Worm (Caenorhabditis elegans) whole organism, L4/young adult: ENCODE data around the gene lgg-3.
A peak's percentile ranks its signal among the peaks of the same experiment; 100 is the strongest.

ENCODE experiments used
- W03F9.2 ChIP-seq: fragments of 150-350 bp; optimal IDR thresholded peaks from 2 replicates; lab custom pipeline; 2014; ENCODE audit warnings: missing biosample characterization, missing genetic modification characterization
- dao-5 ChIP-seq: sonication (generic microtip); optimal IDR thresholded peaks from 2 replicates; lab custom pipeline; 2016; ENCODE audit warnings: missing genotype, missing genetic modification characterization, moderate library complexity, missing compliant biosample characterization
- him-1 ChIP-seq: sonication (generic microtip); optimal IDR thresholded peaks from 2 replicates; lab custom pipeline; 2016; ENCODE audit warnings: missing genotype, missing genetic modification reagents, missing genetic modification characterization, missing compliant biosample characterization

Gene lgg-3

DNA sequence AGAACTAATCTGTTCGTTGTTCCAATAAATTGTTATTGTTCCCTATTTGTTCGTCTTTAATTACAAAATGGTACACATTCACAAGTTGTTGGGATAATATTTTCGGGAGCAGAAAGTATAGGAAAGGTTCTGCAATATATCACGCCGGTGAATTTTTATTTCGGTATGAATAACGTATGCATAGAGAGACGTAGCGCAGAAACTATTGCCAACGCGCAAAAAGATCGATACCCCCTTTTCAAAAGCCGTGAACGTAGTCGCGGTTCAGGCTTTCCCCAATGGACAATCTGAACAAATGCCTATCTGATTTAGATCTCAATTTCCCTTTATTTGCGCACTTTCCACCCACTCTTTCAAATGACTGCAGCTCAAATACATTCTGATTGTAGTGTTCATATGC, 17.7 kb downstream of the lgg-3 start, which contains the start of gene pst-2:
pst-2 (plus strand) TSS at position 293 of the 400 bp plus-strand sequence.
- no peak for TF ChIP-seq him-1 (tag; lab: Kevin White, UChicago)
- TF ChIP-seq dao-5 (tag; lab: Kevin White, UChicago): no peak
- TF ChIP-seq W03F9.2 (tag; lab: Kevin White, UChicago): no peak

DNA sequence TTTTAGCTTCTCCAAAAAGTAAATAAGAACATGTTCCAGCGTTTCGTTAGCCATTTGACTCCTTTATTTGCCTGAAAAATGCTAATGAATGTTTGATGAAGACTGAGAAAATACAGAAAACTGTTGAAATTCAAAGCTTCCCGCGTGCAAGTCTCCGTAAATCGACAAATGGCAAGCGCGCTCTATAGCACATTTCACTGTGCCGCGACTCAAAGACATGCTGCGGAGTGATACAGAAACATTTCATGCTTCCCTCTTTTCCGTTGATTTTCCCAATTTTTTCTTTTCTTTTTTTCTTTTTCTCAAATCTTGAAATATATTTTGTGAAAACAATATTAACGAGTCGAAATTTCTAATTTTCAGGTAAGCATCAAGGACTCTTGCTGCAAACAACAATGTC, 18.9 kb downstream of the lgg-3 start, which contains the start of the genes ska-3 and rps-12:
ska-3 (minus strand) TSS at position 71 of the 400 bp plus-strand sequence.
rps-12 (plus strand) TSS at position 364 of the 400 bp plus-strand sequence.
- TF ChIP-seq W03F9.2 (tag; lab: Kevin White, UChicago) (peak; percentile 98), him-1 (tag; lab: Kevin White, UChicago) (peak; percentile 99), dao-5 (tag; lab: Kevin White, UChicago) (no peak)

DNA sequence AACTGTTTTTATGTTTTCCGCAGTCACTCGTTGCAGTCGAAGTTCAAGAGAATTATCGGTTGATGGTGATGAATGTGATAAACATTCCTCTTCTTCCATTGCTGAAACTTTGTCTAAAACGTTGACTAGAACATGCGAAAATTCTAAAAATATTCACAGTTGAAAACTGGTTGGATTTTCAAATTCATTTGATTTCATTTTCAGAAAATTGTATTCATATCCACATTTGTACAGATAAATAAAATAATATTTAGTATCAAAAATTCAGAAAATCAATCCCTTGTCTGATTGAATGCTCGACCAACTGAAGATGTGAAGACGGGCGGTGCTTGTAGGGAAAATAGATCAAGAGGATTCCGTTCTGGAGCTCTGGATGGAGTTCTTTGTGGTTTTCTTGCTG, 20.0 kb downstream of the lgg-3 start, which contains the start of gene F54E7.9:
F54E7.9 (minus strand) TSS at position 101 of the 400 bp plus-strand sequence.
- TF ChIP-seq dao-5 (tag; lab: Kevin White, UChicago): no peak
- no peak for TF ChIP-seq W03F9.2 (tag; lab: Kevin White, UChicago)
- TF ChIP-seq him-1 (tag; lab: Kevin White, UChicago): no peak

DNA sequence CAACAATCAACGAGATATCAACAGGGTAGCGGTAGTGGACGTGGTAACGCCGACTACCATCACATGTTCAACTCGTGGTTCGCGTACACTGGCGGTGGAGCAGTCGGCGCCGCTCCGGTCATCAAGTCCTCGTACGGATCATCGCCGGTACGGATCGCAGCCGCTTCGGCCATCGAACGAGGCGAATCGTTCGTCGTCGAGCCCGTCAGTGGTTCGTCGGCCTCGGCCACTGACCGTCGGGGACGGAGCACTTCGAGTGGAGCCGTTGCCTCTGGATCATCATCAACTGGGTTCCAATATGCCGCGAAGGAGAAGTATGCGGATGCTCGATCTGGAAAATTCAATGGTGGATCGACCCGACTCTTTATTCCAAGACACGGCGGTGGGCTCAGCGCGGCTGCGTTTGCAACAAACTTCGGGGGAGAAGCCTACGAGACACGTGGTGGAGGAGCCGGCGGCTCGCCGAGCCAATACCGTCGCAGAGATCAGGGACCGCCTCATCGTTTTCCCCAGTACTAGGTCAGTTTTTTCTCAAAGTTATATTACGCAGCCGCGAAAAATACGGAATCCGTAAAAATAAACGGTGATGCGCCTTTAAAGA, 22.3 kb downstream of the lgg-3 start:
- TF ChIP-seq W03F9.2 (tag; lab: Kevin White, UChicago) (no peak), him-1 (tag; lab: Kevin White, UChicago) (no peak), dao-5 (tag; lab: Kevin White, UChicago) (no peak)

DNA sequence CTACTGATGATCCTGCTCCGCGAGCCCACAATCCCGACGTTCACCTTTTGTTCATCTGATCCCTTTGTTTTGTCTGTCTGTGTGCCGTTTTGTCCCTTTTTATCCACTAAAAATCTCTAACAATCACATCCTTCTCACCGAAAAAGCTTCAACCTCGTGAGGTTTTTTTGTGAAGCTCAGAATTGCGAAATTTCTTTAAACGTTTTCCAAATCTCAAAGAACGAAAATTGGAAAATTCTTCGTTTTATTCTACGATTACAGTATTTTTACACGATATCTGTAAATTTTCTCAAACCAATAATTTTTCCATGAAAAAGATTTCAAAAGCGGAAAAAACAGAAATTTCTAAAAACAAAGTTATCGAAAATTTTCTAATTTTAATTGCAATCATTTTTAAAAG, 23.6 kb downstream of the lgg-3 start:
- TF ChIP-seq him-1 (tag; lab: Kevin White, UChicago) (no peak), W03F9.2 (tag; lab: Kevin White, UChicago) (no peak), dao-5 (tag; lab: Kevin White, UChicago) (no peak)

DNA sequence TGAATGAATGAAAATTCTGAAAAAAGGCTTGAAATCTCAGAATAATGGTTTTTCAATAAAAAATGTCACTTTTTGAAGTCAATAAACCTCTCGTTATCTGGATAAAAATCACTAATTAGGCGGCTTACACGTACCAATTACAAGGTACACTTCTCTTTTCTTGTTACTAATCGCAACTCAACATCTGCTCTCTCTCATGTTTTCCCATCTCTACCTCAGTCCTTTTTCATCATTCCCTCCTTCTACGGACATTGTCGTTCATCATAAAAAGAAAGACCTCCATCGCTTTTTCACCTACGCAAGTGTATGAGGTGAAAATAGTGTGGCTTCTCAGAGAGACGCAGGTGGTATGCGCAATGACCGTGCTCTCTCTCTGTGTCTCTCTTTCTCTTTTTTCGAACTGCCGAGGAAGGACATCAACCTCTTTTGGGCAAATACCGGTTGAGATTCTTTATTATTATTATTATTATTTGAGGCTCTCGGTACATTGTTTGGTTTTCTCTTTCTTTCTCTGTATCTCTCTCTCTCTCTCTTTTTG, 29.8 kb downstream of the lgg-3 start:
- TF ChIP-seq him-1 (tag; lab: Kevin White, UChicago): no peak
- no peak for TF ChIP-seq W03F9.2 (tag; lab: Kevin White, UChicago)
- no peak for TF ChIP-seq dao-5 (tag; lab: Kevin White, UChicago)

DNA sequence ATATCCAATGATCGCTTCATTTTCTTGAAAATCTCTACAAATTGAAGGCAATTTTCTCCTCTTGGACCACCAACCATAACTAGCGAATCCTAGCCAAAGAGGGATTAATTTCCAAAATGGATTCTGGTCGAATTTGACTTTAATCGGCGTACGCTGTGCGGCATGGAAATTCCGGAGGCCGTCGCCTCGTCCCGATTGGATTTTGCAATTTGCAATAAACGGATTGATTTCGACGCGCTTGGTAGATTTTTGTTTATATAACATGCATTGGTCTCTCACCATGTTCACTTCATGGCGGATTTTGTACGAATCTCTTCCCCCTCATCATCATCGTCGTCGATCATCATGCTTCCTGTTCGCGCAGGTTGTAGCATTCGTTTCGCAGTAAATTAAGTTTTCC, 32.1 kb downstream of the lgg-3 start:
- TF ChIP-seq W03F9.2 (tag; lab: Kevin White, UChicago) (no peak), him-1 (tag; lab: Kevin White, UChicago) (no peak), dao-5 (tag; lab: Kevin White, UChicago) (no peak)

DNA sequence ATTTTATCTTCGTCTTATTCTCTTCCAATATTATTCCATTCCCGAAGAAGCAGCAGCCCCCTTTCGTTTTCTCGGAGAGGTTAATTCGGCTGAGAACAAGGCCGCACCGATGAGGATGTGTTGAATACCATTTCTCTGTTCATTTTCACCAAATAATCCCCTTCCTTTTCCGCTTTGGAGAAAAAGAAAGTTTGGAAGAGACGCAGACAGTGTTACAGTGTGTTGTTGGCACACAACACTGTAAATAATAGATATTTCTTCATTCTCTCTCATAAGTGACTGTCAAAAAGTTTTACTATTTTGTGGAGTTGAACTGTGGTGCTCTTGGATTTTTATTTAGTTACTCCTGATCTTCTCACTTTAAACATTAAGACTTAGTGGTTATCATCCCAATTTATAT, 32.5 kb downstream of the lgg-3 start:
- no peak for TF ChIP-seq W03F9.2 (tag; lab: Kevin White, UChicago)
- TF ChIP-seq dao-5 (tag; lab: Kevin White, UChicago): no peak
- no peak for TF ChIP-seq him-1 (tag; lab: Kevin White, UChicago)

DNA sequence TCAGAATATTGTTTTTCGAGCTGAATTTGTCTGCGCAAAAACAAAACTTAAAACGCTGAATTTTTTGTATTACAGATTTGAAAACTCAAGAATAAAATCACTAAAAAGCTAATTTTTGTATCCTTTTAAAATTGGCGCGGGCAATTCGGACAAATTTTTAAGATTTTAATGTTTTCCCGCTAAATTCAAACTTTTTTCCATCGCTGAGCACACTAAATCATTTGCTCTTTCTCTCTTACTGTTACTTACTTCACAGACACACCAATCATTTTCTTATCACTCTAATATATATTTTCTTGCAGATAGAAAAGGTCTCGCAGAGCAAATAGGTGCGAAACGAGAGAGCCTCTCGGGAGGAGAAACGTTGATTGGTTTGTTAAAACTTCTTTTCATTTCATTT, 33.9 kb downstream of the lgg-3 start, which contains the start of gene par-3:
par-3 (plus strand) TSS at position 301 of the 400 bp plus-strand sequence.
- TF ChIP-seq him-1 (tag; lab: Kevin White, UChicago) (no peak), dao-5 (tag; lab: Kevin White, UChicago) (no peak), W03F9.2 (tag; lab: Kevin White, UChicago) (no peak)

DNA sequence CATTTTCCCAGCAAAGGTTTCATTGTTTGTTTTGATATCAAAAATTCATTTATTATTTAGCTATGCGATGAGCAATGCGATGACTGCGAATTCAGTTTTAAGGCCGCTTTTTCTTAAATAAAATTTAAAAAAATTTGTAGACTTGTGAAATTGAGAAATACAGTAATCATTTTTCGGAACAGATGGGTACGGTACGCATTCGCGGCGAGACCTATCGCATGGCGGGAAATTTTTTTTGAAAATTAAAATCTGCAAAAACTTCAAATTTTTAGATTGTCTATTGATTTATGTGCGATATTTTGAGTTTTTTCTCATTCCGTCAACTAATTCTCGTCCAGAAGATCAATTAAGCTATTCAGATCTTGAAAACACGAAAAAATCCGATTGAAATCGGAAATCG, 34.3 kb downstream of the lgg-3 start:
- TF ChIP-seq dao-5 (tag; lab: Kevin White, UChicago) (no peak), W03F9.2 (tag; lab: Kevin White, UChicago) (peak; percentile 72)

DNA sequence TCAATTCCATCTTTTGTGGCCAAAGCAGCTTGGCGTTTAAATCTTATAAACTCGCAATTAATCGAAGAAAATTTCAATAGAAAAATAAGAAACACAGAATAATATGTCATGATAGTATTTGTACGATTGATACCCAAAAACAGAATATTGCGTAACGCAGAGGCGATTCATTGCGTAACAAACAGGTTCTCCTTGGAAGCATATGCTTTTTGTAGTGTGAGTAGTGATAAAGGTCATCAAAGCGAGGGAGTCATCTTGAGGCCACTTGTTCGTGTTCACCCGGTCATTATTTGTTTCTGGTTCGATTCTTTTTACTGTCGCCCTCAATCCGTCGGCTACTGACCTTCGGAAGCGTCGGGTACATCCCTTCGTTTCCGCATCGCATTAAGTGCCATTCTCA, 36.8 kb downstream of the lgg-3 start, which contains the start of gene F54E7.6:
F54E7.6 (minus strand) TSS at position 110 of the 400 bp plus-strand sequence.
- TF ChIP-seq dao-5 (tag; lab: Kevin White, UChicago) (no peak), him-1 (tag; lab: Kevin White, UChicago) (no peak), W03F9.2 (tag; lab: Kevin White, UChicago) (no peak)

DNA sequence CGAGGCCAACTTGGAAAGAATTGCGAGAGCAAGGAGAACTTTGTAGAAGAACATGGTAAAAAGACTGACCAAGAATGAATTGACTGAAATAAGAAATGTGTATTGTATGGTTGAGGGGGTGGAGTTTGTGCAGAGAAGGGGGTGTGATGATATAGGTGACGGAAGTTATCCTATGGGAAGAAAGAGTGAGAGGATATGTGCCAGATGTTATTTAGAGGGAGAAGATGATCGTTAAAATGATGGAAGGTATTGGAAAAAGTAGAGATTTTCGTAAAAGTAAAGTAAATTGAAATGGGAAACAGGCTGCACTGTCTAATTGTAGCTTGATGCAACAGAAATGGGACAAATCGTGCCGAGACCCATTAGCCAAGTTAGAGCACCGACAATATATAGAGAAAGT, 40.9 kb downstream of the lgg-3 start, which contains the start of gene sdz-21:
sdz-21 (minus strand) TSS at position 101 of the 400 bp plus-strand sequence.
- no peak for TF ChIP-seq him-1 (tag; lab: Kevin White, UChicago)
- TF ChIP-seq W03F9.2 (tag; lab: Kevin White, UChicago): no peak
- no peak for TF ChIP-seq dao-5 (tag; lab: Kevin White, UChicago)

DNA sequence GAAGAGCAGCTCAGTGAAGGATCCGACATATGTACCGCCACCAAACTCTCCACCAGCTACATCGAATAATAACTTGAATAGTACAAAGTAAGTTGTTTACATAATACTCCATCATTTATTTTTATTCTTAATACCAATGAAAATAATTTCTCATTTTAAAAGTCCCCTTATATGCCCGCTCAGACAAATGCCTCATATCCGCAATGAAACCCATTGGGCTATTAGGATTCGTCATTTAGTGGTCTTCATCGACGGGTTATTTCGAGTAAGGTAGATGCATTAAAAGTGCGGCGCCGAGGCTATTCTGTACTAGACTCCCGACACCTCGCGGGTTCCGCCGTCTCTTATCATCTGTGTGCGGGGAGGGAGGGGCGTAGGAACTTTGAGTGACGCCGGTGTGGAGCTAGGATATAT, 44.1 kb downstream of the lgg-3 start:
- no peak for TF ChIP-seq him-1 (tag; lab: Kevin White, UChicago)
- TF ChIP-seq W03F9.2 (tag; lab: Kevin White, UChicago): peak; percentile 20
